Fruit fly (Drosophila melanogaster) whole organism, prepupa: Measurements from ENCODE around the gene CG12206.

Experiments
- CG11294 ChIP-seq: fragments of 200-800 bp; sonication (Bioruptor generic); IDR thresholded peaks from 2 replicates; pipeline ENCODE4 v1.3.6; 2022; ENCODE audit warnings: missing biosample characterization, missing genetic modification characterization
- CG11762 ChIP-seq: fragments of 200-800 bp; sonication (Bioruptor generic); optimal IDR thresholded peaks from 3 replicates; lab custom pipeline; 2016; ENCODE audit warnings: missing biosample characterization, missing genetic modification characterization; ENCODE audit not compliant: insufficient read depth
- CG15336 ChIP-seq: fragments of 200-800 bp; sonication (Bioruptor generic); IDR thresholded peaks from 2 replicates; pipeline ENCODE4 v1.3.6; 2022; ENCODE audit warnings: missing biosample characterization, missing genetic modification characterization
- CG1621 ChIP-seq: fragments of 200-800 bp; sonication (Bioruptor generic); optimal IDR thresholded peaks from 3 replicates; lab custom pipeline; 2018; ENCODE audit warnings: missing biosample characterization, mild to moderate bottlenecking, missing genetic modification characterization
- CG16779 ChIP-seq: fragments of 200-800 bp; sonication (Bioruptor generic); optimal IDR thresholded peaks from 3 replicates; lab custom pipeline; 2017; ENCODE audit warnings: missing biosample characterization, mild to moderate bottlenecking, missing genetic modification characterization
- CG31627 ChIP-seq: fragments of 200-800 bp; sonication (Bioruptor generic); optimal IDR thresholded peaks from 3 replicates; lab custom pipeline; 2016; ENCODE audit warnings: missing biosample characterization, missing genetic modification characterization
- CG34406 ChIP-seq: fragments of 200-800 bp; sonication (Bioruptor generic); optimal IDR thresholded peaks from 3 replicates; lab custom pipeline; 2016; ENCODE audit warnings: missing biosample characterization, missing genetic modification characterization
- CG3919 ChIP-seq: fragments of 200-800 bp; sonication (Bioruptor generic); optimal IDR thresholded peaks from 3 replicates; lab custom pipeline; 2016; ENCODE audit warnings: missing biosample characterization, missing genetic modification characterization
- CG4318 ChIP-seq: fragments of 200-800 bp; sonication (Bioruptor generic); optimal IDR thresholded peaks from 3 replicates; lab custom pipeline; 2017; ENCODE audit warnings: missing biosample characterization, mild to moderate bottlenecking, missing genetic modification characterization
- CG6163 ChIP-seq: fragments of 200-800 bp; sonication (Bioruptor generic); IDR thresholded peaks from 3 replicates; pipeline ENCODE4 v1.3.6; 2022; ENCODE audit warnings: missing biosample characterization, missing genetic modification characterization
- CG6792 ChIP-seq: fragments of 200-800 bp; sonication (Bioruptor generic); optimal IDR thresholded peaks from 3 replicates; lab custom pipeline; 2016; ENCODE audit warnings: missing biosample characterization, missing genetic modification characterization
- CG6808 ChIP-seq: fragments of 200-800 bp; sonication (Bioruptor generic); optimal IDR thresholded peaks from 3 replicates; lab custom pipeline; 2017; ENCODE audit warnings: missing biosample characterization, missing genetic modification characterization, mild to moderate bottlenecking, moderate library complexity, missing genetic modification reagents
- CG6854 ChIP-seq: fragments of 200-800 bp; sonication (Bioruptor generic); optimal IDR thresholded peaks from 2 replicates; lab custom pipeline; 2017; ENCODE audit warnings: missing biosample characterization, mild to moderate bottlenecking, missing genetic modification characterization
- CG7368 ChIP-seq: fragments of 200-800 bp; sonication (Bioruptor generic); optimal IDR thresholded peaks from 3 replicates; lab custom pipeline; 2016; ENCODE audit warnings: missing biosample characterization, missing genetic modification characterization
- CG8319 ChIP-seq: fragments of 200-800 bp; sonication (Bioruptor generic); optimal IDR thresholded peaks from 3 replicates; lab custom pipeline; 2016; ENCODE audit warnings: missing biosample characterization, missing genetic modification characterization
- CG8632 ChIP-seq: fragments of 200-800 bp; sonication (Bioruptor generic); optimal IDR thresholded peaks from 3 replicates; lab custom pipeline; 2016; ENCODE audit warnings: missing biosample characterization, missing genetic modification characterization
- CG9139 ChIP-seq: fragments of 200-800 bp; sonication (Bioruptor generic); optimal IDR thresholded peaks from 3 replicates; lab custom pipeline; 2017; ENCODE audit warnings: missing biosample characterization, mild to moderate bottlenecking, missing genetic modification characterization
- Eip75B ChIP-seq: fragments of 200-800 bp; sonication (Bioruptor generic); optimal IDR thresholded peaks from 3 replicates; lab custom pipeline; 2016; ENCODE audit warnings: missing biosample characterization, missing genetic modification characterization
- Eip78C ChIP-seq: fragments of 200-800 bp; sonication (Bioruptor generic); peaks from one replicate; lab custom pipeline; 2016; ENCODE audit warnings: missing biosample characterization, missing genetic modification characterization
- Ets21C ChIP-seq: fragments of 200-800 bp; sonication (Bioruptor generic); optimal IDR thresholded peaks from 3 replicates; lab custom pipeline; 2016; ENCODE audit warnings: missing biosample characterization, missing genetic modification characterization
- Ets96B ChIP-seq: fragments of 200-800 bp; optimal IDR thresholded peaks from 2 replicates; lab custom pipeline; 2019; ENCODE audit warnings: missing biosample characterization, mild to moderate bottlenecking, missing genetic modification characterization, moderate library complexity
- Hr38 ChIP-seq: sonication (Bioruptor generic); optimal IDR thresholded peaks from 2 replicates; lab custom pipeline; 2016; ENCODE audit warnings: missing biosample characterization, missing genetic modification characterization
- Hr4 ChIP-seq: fragments of 200-800 bp; sonication (Bioruptor generic); optimal IDR thresholded peaks from 3 replicates; lab custom pipeline; 2016; ENCODE audit warnings: missing biosample characterization, missing genetic modification characterization
- Met ChIP-seq: fragments of 200-800 bp; sonication (Bioruptor generic); optimal IDR thresholded peaks from 3 replicates; lab custom pipeline; 2016; ENCODE audit warnings: missing biosample characterization, missing genetic modification characterization
- OdsH ChIP-seq: fragments of 200-800 bp; sonication (Bioruptor generic); optimal IDR thresholded peaks from 3 replicates; lab custom pipeline; 2016; ENCODE audit warnings: missing biosample characterization, missing genetic modification characterization
- Smox ChIP-seq: fragments of 200-800 bp; sonication (Bioruptor generic); optimal IDR thresholded peaks from 3 replicates; lab custom pipeline; 2016; ENCODE audit warnings: missing biosample characterization, missing genetic modification characterization
- Sox14 ChIP-seq: fragments of 200-800 bp; sonication (Bioruptor generic); optimal IDR thresholded peaks from 3 replicates; lab custom pipeline; 2016; ENCODE audit warnings: missing biosample characterization, missing genetic modification characterization
- Sox15 ChIP-seq: fragments of 200-800 bp; sonication (Bioruptor generic); optimal IDR thresholded peaks from 3 replicates; lab custom pipeline; 2016; ENCODE audit warnings: missing biosample characterization, missing genetic modification characterization
- acj6 ChIP-seq: fragments of 200-800 bp; sonication (Bioruptor generic); optimal IDR thresholded peaks from 3 replicates; lab custom pipeline; 2016; ENCODE audit warnings: missing biosample characterization, missing genetic modification characterization
- cyc ChIP-seq: fragments of 200-800 bp; sonication (Bioruptor generic); optimal IDR thresholded peaks from 3 replicates; lab custom pipeline; 2016; ENCODE audit warnings: missing biosample characterization, missing genetic modification characterization
- dac ChIP-seq: fragments of 200-800 bp; sonication (Bioruptor generic); optimal IDR thresholded peaks from 2 replicates; lab custom pipeline; 2017; ENCODE audit warnings: missing biosample characterization, mild to moderate bottlenecking, missing genetic modification characterization
- fd59A ChIP-seq: fragments of 200-800 bp; sonication (Bioruptor generic); optimal IDR thresholded peaks from 2 replicates; lab custom pipeline; 2017; ENCODE audit warnings: missing biosample characterization, mild to moderate bottlenecking, missing genetic modification characterization, missing genetic modification reagents
- fd85E ChIP-seq: fragments of 200-800 bp; sonication (Bioruptor generic); optimal IDR thresholded peaks from 3 replicates; lab custom pipeline; 2016; ENCODE audit warnings: missing biosample characterization, missing genetic modification characterization
- fkh ChIP-seq: fragments of 200-800 bp; sonication (Bioruptor generic); optimal IDR thresholded peaks from 3 replicates; lab custom pipeline; 2017; ENCODE audit warnings: missing biosample characterization, mild to moderate bottlenecking, missing genetic modification characterization, moderate library complexity
- lz ChIP-seq: fragments of 200-800 bp; sonication (Bioruptor generic); optimal IDR thresholded peaks from 3 replicates; lab custom pipeline; 2016; ENCODE audit warnings: missing biosample characterization, missing genetic modification characterization
- net ChIP-seq: fragments of 200-800 bp; sonication (Bioruptor generic); optimal IDR thresholded peaks from 3 replicates; lab custom pipeline; 2016; ENCODE audit warnings: missing biosample characterization, missing genetic modification characterization
- pdm3 ChIP-seq: fragments of 200-800 bp; sonication (Bioruptor generic); optimal IDR thresholded peaks from 3 replicates; lab custom pipeline; 2016; ENCODE audit warnings: missing biosample characterization, missing genetic modification characterization
- salr ChIP-seq, 2 experiments: fragments of 200-800 bp; sonication (Bioruptor generic); optimal IDR thresholded peaks; 3 replicates each; lab custom pipeline; 2016 to 2018; ENCODE audit warnings: missing biosample characterization in 2 of 2, missing genetic modification characterization in 2 of 2, mild to moderate bottlenecking in 1 of 2
- spab ChIP-seq: fragments of 200-800 bp; sonication (Bioruptor generic); optimal IDR thresholded peaks from 2 replicates; lab custom pipeline; 2017; ENCODE audit warnings: missing biosample characterization, mild to moderate bottlenecking, missing genetic modification characterization, missing genetic modification reagents
- ss ChIP-seq, 2 experiments: fragments of 200-800 bp; sonication (Bioruptor generic); optimal IDR thresholded peaks; 2 replicates in 1 of 2; 3 replicates in 1 of 2; lab custom pipeline; 2017 to 2018; ENCODE audit warnings: mild to moderate bottlenecking in 2 of 2, missing biosample characterization in 2 of 2, missing genetic modification characterization in 2 of 2, moderate library complexity in 1 of 2
- svp ChIP-seq: fragments of 200-800 bp; sonication (Bioruptor generic); peaks from one replicate; lab custom pipeline; 2016; ENCODE audit warnings: missing biosample characterization, missing genetic modification characterization
- vri ChIP-seq: fragments of 200-800 bp; sonication (Bioruptor generic); optimal IDR thresholded peaks from 3 replicates; lab custom pipeline; 2016; ENCODE audit warnings: missing biosample characterization, mild to moderate bottlenecking, missing genetic modification characterization

Gene CG12206

dm6 chrX:3470467-3471079 lies 3.8 kb downstream of the CG12206 start:
- TF ChIP-seq CG11294 (no peak), CG16779 (tag; lab: Kevin White, UChicago) (no peak), Sox14 (GFP tag; lab: Kevin White, UChicago) (no peak), CG6808 (GFP tag; lab: Kevin White, UChicago) (no peak), CG4318 (GFP tag; lab: Kevin White, UChicago) (no peak), CG34406 (no peak), CG3919 (no peak), fd59A (GFP tag; lab: Kevin White, UChicago) (no peak), CG7368 (GFP tag; lab: Kevin White, UChicago) (no peak), Eip78C (GFP tag; lab: Kevin White, UChicago) (no peak), dac (GFP tag; lab: Kevin White, UChicago) (no peak), CG8319 (no peak), fkh (GFP tag; lab: Kevin White, UChicago) (no peak), Hr4 (no peak), Met (GFP tag; lab: Kevin White, UChicago) (no peak), CG1621 (tag; lab: Kevin White, UChicago) (no peak), salr (GFP tag; optimal IDR thresholded peaks at IDR 0.05; lab: Kevin White, UChicago) (no peak), Smox (GFP tag; lab: Kevin White, UChicago) (no peak), net (no peak)

dm6 chrX:3465551-3465950 lies 8.8 kb downstream of the CG12206 start:
- TF ChIP-seq CG3919 = no peak
- TF ChIP-seq Ets96B (tag; lab: Kevin White, UChicago) = no peak
- no peak for TF ChIP-seq CG6163 (GFP tag; lab: Robert Waterston, UW)
- no peak for TF ChIP-seq CG6792 (GFP tag; lab: Kevin White, UChicago)
- TF ChIP-seq net = no peak
- no peak for TF ChIP-seq fd59A (GFP tag; lab: Kevin White, UChicago)
- TF ChIP-seq Ets21C (GFP tag; lab: Kevin White, UChicago) = no peak
- no peak for TF ChIP-seq Sox15 (GFP tag; lab: Kevin White, UChicago)
- no peak for TF ChIP-seq pdm3 (GFP tag; lab: Kevin White, UChicago)
- TF ChIP-seq ss (GFP tag; optimal IDR thresholded peaks at IDR 0.05; lab: Kevin White, UChicago) = no peak
- no peak for TF ChIP-seq CG11294
- no peak for TF ChIP-seq fkh (GFP tag; lab: Kevin White, UChicago)
- TF ChIP-seq Eip75B (GFP tag; lab: Kevin White, UChicago) = no peak
- no peak for TF ChIP-seq CG6808 (GFP tag; lab: Kevin White, UChicago)
- no peak for TF ChIP-seq svp (GFP tag; lab: Kevin White, UChicago)
- TF ChIP-seq, all 60 proteins: peak for 0

- no peak for TF ChIP-seq CG1621 (tag; lab: Kevin White, UChicago)
- TF ChIP-seq CG6163 (GFP tag; lab: Robert Waterston, UW) = no peak
- TF ChIP-seq CG6854 = no peak
- no peak for TF ChIP-seq CG11294
- no peak for TF ChIP-seq CG8319
- TF ChIP-seq Hr38 (GFP tag; lab: Kevin White, UChicago) = no peak
- no peak for TF ChIP-seq acj6 (GFP tag; lab: Kevin White, UChicago)
- TF ChIP-seq vri (GFP tag; lab: Kevin White, UChicago) = no peak
- TF ChIP-seq cyc = no peak
- TF ChIP-seq, all 60 proteins: peak for 0
Observed at dm6 chrX:3463944-3464343, 10.4 kb downstream of the CG12206 start, which contains the start of gene CG16781. Gene CG16781, minus strand, starts transcription at chrX:3464044.

- TF ChIP-seq CG31627 (no peak), Eip78C (GFP tag; lab: Kevin White, UChicago) (no peak), fd85E (no peak), Met (GFP tag; lab: Kevin White, UChicago) (no peak), cyc (no peak), lz (no peak), CG6854 (no peak), CG15336 (no peak), vri (GFP tag; lab: Kevin White, UChicago) (no peak), salr (GFP tag; optimal IDR thresholded peaks at IDR 0.05; lab: Kevin White, UChicago) (no peak), svp (GFP tag; lab: Kevin White, UChicago) (no peak), CG8632 (GFP tag; lab: Kevin White, UChicago) (no peak), Sox14 (GFP tag; lab: Kevin White, UChicago) (no peak), CG9139 (GFP tag; lab: Kevin White, UChicago) (no peak), OdsH (GFP tag; lab: Kevin White, UChicago) (no peak), spab (GFP tag; lab: Kevin White, UChicago) (no peak), CG11762 (GFP tag; lab: Kevin White, UChicago) (no peak), CG3919 (no peak), dac (GFP tag; lab: Kevin White, UChicago) (no peak), pdm3 (GFP tag; lab: Kevin White, UChicago) (no peak)
Observed at dm6 chrX:3460140-3460642, 14.1 kb downstream of the CG12206 start, which contains the start of the genes CG16782 and CG10801. Gene CG16782, minus strand, starts transcription at chrX:3460240. Gene CG10801, plus strand, starts transcription at chrX:3460592.
